Fruit fly (Drosophila melanogaster): ENCODE results near the gene CG5412.
A peak's percentile ranks its signal among the peaks of the same experiment; 100 is the strongest.

Gene CG5412

DNA sequence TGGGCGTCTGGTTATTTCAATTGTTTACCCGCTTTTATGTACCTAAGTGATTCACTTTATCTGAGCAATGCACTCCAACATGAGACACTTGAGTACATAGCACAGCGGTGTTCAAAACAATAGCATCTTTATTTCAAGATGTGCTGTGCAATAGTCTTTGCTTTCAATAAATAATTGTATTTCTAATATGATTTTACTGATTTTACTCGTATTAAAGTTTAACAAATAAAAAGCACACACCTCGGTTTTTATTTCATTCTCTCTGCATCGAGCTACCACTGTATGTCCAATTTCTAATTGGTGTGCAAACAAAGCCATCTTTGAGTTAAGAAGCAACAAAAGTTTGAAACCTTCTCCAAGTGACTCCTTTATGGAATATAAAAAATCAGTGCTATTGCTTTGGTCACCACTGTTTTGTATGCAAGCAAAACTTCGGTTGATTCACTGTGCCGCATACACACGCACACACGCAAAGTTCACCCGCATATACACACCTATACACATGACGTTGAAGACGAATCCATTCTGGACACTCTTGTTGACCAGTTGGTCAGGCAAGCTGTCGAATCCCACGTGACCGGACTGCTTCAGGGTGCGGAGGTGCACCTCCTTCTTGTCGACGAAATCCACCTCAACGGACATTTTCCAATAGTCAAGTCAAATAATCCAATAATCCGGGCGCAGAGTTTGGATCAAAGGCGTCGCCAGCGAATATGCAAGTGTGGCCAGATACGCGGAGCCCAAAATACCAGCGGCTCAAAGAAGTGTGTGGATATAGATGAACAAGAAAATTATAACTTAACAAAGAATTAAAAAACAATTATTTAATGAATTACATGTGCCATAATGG lies 11.0 kb downstream of the CG5412 start, which contains the start of gene Septin2 (continued):
- TF ChIP-seq Dp (GFP tag; optimal IDR thresholded peaks at IDR 0.05) (peak; percentile 25), CG31441 (GFP tag; IDR thresholded peaks at IDR 0.05) (peak; percentile 72), CG9817 (tag; optimal IDR thresholded peaks at IDR 0.05) (peak; percentile 34), CG12659 (GFP tag; optimal IDR thresholded peaks at IDR 0.05) (peak; percentile 72), MBD-R2 (GFP tag; IDR thresholded peaks at IDR 0.05) (no peak; the same call in none of the 2 replicates), CG2202 (tag; optimal IDR thresholded peaks at IDR 0.05) (peak; percentile 62), CG12391 (tag; optimal IDR thresholded peaks at IDR 0.05) (peak; percentile 76), CG10543 (GFP tag; optimal IDR thresholded peaks at IDR 0.05) (no peak), Gsc (GFP tag; IDR thresholded peaks at IDR 0.05) (peak; percentile 11; the same call in 1 of the 2 replicates), slbo (GFP tag; IDR thresholded peaks at IDR 0.05) (peak; percentile 37; the same call in 1 of the 2 replicates), Med (GFP tag) (peak; percentile 86), Ssrp (tag; optimal IDR thresholded peaks at IDR 0.05) (peak; percentile 82), ara (GFP tag; IDR thresholded peaks at IDR 0.05) (peak; percentile 77), HLH54F (GFP tag; optimal IDR thresholded peaks at IDR 0.05) (peak; percentile 50), stc (GFP tag; IDR thresholded peaks at IDR 0.05) (peak; percentile 71), CG10654 (GFP tag; optimal IDR thresholded peaks at IDR 0.05) (peak; percentile 63), trh (GFP tag; optimal IDR thresholded peaks at IDR 0.05) (peak; percentile 19), CG12219 (GFP tag; optimal IDR thresholded peaks at IDR 0.05) (peak; percentile 73), CG12104 (GFP tag; optimal IDR thresholded peaks at IDR 0.05) (peak; percentile 83), Spps (tag; optimal IDR thresholded peaks at IDR 0.05) (peak; percentile 75), knrl (GFP tag; IDR thresholded peaks at IDR 0.05; ENCODE audit: partially characterized antibody) (no peak), ftz-f1 (GFP tag; optimal IDR thresholded peaks at IDR 0.05) (no peak), CG10462 (GFP tag; optimal IDR thresholded peaks at IDR 0.05) (peak; percentile 78), CG8765 (GFP tag; IDR thresholded peaks at IDR 0.05) (peak; percentile 7; the same call in 1 of the 2 replicates), fd3F (GFP tag; optimal IDR thresholded peaks at IDR 0.05) (peak; percentile 54), Ada2b (GFP tag; IDR thresholded peaks at IDR 0.05) (peak; percentile 58; the same call in 1 of the 2 replicates), CG4730 (GFP tag; IDR thresholded peaks at IDR 0.05) (peak; percentile 41; the same call in 1 of the 2 replicates), Dad (GFP tag; optimal IDR thresholded peaks at IDR 0.05) (peak; percentile 57), ci (GFP tag; IDR thresholded peaks at IDR 0.05) (peak; percentile 63; the same call in 2 of the 3 replicates), Mad (GFP tag; optimal IDR thresholded peaks at IDR 0.05) (peak; percentile 38), gsb (GFP tag; IDR thresholded peaks at IDR 0.05) (no peak), zfh1 (GFP tag; IDR thresholded peaks at IDR 0.05) (peak; percentile 73), CG1603 (tag; optimal IDR thresholded peaks at IDR 0.05) (peak; percentile 47), Trl (optimal IDR thresholded peaks at IDR 0.05) (no peak), Trl (GFP tag; optimal IDR thresholded peaks at IDR 0.05) (peak; percentile 43), bbx (GFP tag; IDR thresholded peaks at IDR 0.05; ENCODE audit: partially characterized antibody) (no peak), Rx (GFP tag; IDR thresholded peaks at IDR 0.05) (peak; percentile 42; the same call in 1 of the 2 replicates), CG17359 (tag; optimal IDR thresholded peaks at IDR 0.05) (peak; percentile 85), CG15269 (tag; optimal IDR thresholded peaks at IDR 0.05) (peak; percentile 77), CG4820 (GFP tag; optimal IDR thresholded peaks at IDR 0.05) (peak; percentile 82), cato (GFP tag; optimal IDR thresholded peaks at IDR 0.05; ENCODE audit: borderline replicate concordance) (peak; percentile 76), Asciz (GFP tag; optimal IDR thresholded peaks at IDR 0.05) (peak; percentile 94), CG1792 (GFP tag; optimal IDR thresholded peaks at IDR 0.05) (peak; percentile 61), ssp (GFP tag; IDR thresholded peaks at IDR 0.05) (peak; percentile 56; the same call in 1 of the 2 replicates), NC2α (GFP tag; optimal IDR thresholded peaks at IDR 0.05) (peak; percentile 46), Vsx1 (GFP tag; optimal IDR thresholded peaks at IDR 0.05) (no peak), CG18619 (GFP tag; optimal IDR thresholded peaks at IDR 0.05) (peak; percentile 80), vvl (GFP tag; IDR thresholded peaks at IDR 0.05) (peak; percentile 52; the same call in 1 of the 2 replicates), CG6175 (GFP tag; IDR thresholded peaks at IDR 0.05) (no peak)

Data from whole organism, embryonic.